Worm (Caenorhabditis elegans): Measurements from ENCODE around the gene taf-6.1.

Gene taf-6.1

DNA sequence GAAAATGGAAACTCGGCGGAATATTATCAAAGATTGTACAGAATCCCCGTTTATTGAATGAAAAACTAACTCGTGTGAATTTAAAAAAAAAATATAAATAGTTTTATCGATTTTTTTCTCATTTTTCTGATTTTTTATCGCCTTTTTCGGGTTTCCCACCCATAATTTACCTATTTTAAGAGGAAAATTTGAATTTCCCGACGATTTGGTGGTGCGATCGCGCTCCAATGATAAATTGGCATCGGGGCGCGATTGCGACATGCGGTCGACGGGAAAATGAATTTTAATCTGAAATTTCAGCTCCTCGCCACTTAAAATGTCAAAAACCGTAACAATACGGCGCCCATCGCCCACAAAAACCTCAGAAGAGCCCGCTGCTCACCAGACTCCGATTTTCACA lies at the start of gene taf-6.1:
Gene taf-6.1 (plus strand): TSS at position 301 of the 400 bp plus-strand sequence.
- no peak for TF ChIP-seq unc-62 (GFP tag; optimal IDR thresholded peaks at IDR 0.05)

- TF ChIP-seq unc-62 (GFP tag; optimal IDR thresholded peaks at IDR 0.05): no peak
These were observed 44.9 kb upstream of the taf-6.1 start, which contains the start of gene K02E7.1 for ce11 chrII:1082859-1083258. Gene K02E7.1, plus strand, starts transcription at chrII:1083159.

ce11 chrII:1084899-1085298 lies 42.9 kb upstream of the taf-6.1 start:
- TF ChIP-seq unc-62 (GFP tag; optimal IDR thresholded peaks at IDR 0.05): no peak

- no peak for TF ChIP-seq unc-62 (GFP tag; optimal IDR thresholded peaks at IDR 0.05)
These were observed 42.2 kb upstream of the taf-6.1 start for ce11 chrII:1085546-1085945.

DNA sequence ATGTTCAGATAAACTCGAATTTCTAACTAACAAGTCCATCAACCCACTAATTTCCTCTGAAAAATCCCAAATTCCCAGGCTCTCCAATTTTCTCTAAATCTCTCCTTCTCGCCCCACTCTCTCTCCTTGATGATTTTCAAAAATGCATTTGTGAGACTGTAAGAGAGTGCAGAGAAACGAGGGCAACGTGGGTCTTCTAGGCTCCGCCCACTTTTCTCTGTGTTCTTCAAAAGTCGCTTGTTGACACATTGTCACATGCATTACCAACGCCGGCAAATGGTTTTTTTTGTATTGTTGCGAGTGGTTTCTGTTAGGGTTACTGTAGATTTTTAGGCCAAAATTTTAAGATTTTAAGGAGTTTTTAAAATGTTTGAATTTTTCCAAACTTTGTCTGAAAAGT lies 41.3 kb upstream of the taf-6.1 start:
- TF ChIP-seq unc-62 (GFP tag; optimal IDR thresholded peaks at IDR 0.05): no peak

DNA sequence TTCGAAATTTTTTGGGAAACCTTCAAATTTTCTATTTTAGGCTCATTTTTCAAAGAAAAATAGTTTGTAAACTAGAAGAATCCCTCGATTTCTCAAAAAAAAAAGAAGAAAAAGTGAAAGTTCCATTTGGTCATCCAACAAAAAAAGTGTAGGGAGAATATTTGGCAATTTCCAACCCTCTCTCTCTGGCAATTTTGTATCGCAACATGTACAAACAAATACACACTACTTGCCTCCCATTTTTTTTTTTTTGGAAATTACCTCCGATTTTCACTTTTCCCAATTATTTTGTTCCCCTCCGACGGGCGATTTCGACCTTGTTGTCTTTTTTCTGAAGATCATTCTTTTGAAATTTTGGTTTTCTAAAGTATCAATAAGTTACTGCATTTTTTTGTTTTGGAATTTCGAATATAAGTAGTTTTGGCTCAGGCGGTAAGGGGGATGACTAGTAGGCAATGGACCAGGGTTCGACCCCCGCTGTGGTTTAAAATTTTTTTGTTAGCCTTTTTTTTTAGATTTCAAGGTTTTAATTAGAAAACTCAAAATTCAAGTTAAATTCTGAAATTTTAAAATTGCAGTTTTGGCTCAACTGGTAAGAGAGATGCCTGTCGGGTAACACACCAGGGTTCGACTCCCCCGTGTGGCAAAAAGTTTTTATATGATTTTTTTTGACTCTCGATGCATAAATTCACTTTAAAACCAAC lies 39.1 kb upstream of the taf-6.1 start:
- TF ChIP-seq unc-62 (GFP tag; optimal IDR thresholded peaks at IDR 0.05): no peak

ce11 chrII:1090743-1091142 lies 37.0 kb upstream of the taf-6.1 start:
- TF ChIP-seq unc-62 (GFP tag; optimal IDR thresholded peaks at IDR 0.05): no peak

- no peak for TF ChIP-seq unc-62 (GFP tag; optimal IDR thresholded peaks at IDR 0.05)
These were observed 36.1 kb upstream of the taf-6.1 start, which contains the start of gene snf-3 for ce11 chrII:1091706-1092105. Gene snf-3, plus strand, starts transcription at chrII:1092006.

ce11 chrII:1100719-1101118 lies 27.1 kb upstream of the taf-6.1 start, which contains the start of gene pho-14:
Gene pho-14, minus strand, starts transcription at chrII:1100819.
- TF ChIP-seq unc-62 (GFP tag; optimal IDR thresholded peaks at IDR 0.05): no peak

DNA sequence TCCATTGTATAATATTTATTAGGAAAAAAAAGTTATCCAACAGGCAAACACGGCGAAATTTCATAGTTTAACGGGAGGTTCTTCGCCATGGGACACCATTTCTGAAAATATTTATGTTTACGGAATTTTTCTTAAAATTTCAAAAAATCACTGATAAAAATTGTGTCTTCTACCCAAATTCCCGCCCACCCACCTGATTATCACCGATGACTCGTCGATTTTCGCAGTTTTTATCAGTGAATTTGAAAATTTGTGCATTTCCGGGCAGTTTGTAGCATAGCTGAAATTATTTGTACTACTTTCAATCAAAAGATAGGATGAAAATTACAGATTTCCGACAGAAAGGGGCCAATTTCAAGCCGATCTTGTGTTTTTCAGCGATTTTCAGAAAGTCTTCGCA lies 26.4 kb upstream of the taf-6.1 start:
- TF ChIP-seq unc-62 (GFP tag; optimal IDR thresholded peaks at IDR 0.05): no peak

DNA sequence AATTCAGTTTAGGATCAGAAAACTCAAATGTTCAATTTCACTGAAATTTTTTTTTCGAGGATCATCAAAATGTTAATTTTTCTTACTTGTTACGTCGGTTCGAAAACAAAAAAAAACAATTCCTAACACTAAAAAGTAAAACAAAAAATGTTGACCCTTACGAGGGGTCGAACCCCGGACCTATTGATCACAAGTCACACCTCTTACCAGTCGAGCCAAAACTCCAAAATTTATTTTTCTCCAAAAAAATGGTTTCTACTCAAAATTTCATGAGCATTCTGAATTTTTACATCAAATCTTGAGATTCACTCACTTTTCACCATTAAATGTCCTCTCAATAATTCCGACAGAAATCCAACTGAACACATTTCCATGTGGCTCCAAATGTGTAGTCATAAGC lies 25.6 kb upstream of the taf-6.1 start:
- TF ChIP-seq unc-62 (GFP tag; optimal IDR thresholded peaks at IDR 0.05): no peak

ce11 chrII:1103484-1104100 lies 24.2 kb upstream of the taf-6.1 start:
- no peak for TF ChIP-seq unc-62 (GFP tag; optimal IDR thresholded peaks at IDR 0.05)

DNA sequence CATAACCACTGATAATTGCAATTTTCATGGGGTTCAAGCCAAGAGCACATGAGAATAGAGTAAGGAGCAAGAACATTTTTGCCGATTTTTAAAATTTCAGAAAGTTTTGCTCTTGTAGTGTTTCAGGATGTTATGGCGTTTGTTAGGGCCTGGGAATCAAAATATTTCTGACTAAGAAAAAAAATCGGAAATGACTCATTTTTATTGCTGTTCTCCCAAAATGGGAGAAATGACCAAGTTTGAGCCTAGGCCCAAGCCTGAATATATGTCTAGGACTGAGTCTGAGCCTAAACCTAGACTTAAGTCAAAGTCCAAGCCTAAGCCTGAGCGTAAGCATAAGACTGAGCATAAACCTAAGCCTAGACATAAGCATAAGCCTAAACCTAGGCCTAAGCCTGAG lies 23.4 kb upstream of the taf-6.1 start, which contains the start of gene T13B5.9:
Gene T13B5.9 (minus strand): TSS at position 101 of the 400 bp plus-strand sequence.
- no peak for TF ChIP-seq unc-62 (GFP tag; optimal IDR thresholded peaks at IDR 0.05)

DNA sequence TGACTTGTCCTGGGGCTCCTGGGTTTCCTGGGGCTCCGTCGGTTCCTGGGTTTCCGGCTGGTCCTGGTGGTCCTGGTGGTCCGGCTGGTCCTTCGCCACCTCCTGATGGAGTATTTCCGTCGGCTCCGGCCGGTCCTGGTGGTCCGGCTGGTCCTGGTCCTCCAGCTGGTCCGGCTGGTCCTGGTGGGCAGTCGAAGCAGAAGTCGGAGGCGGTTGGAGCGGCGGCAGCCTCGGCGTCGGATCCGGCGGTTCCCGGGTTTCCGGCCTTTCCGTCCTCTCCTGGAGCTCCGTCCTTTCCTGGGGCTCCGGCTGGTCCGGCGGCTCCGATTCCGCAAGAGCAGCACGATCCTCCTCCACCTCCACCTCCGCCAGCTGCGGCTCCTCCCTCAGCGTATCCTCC lies 22.5 kb upstream of the taf-6.1 start:
- no peak for TF ChIP-seq unc-62 (GFP tag; optimal IDR thresholded peaks at IDR 0.05)

ce11 chrII:1106914-1107597 lies 20.7 kb upstream of the taf-6.1 start, which contains the start of gene col-40:
Gene col-40, minus strand, starts transcription at chrII:1106964.
- no peak for TF ChIP-seq unc-62 (GFP tag; optimal IDR thresholded peaks at IDR 0.05)

- no peak for TF ChIP-seq unc-62 (GFP tag; optimal IDR thresholded peaks at IDR 0.05)
These were observed 16.9 kb upstream of the taf-6.1 start, which contains the start of gene lips-11 for ce11 chrII:1110901-1111300. Gene lips-11, minus strand, starts transcription at chrII:1111001.

All from whole organism, dauer.